Fruit fly (Drosophila melanogaster): ENCODE measurements around the gene RpL13.

DNA sequence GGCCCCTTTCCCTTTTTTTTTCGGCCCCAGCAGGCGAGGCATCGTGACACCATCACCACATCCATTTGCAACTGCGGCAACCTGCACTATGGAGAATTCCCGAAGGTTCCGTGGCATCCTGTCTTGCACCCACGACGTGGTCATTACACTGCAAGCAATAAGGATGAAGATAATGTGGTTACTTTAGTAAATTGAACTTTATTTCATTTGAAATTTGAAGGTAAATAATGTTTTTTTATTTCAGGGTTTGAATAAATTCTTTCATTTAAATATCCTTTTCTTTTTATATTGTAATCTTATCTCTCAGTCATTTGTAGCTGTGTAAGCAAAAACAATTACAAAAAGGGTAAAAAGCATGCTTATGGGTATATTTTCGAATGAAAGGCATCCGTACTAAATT lies 14.7 kb downstream of the RpL13 start:
- TF ChIP-seq CG8478 (optimal IDR thresholded peaks at IDR 0.05): no peak
- TF ChIP-seq CTCF (optimal IDR thresholded peaks at IDR 0.05): no peak

All from S2 (cell line).